Worm (Caenorhabditis elegans) whole organism, L2 larva: ENCODE measurements around the gene fbxa-6.
A peak's percentile ranks its signal among the peaks of the same experiment; 100 is the strongest.

Experiments
- C34F6.9 ChIP-seq: fragments of 150-350 bp; optimal IDR thresholded peaks from 2 replicates; lab custom pipeline; 2014; ENCODE audit warnings: missing biosample characterization, missing genetic modification characterization
- F13H6.1 ChIP-seq: sonication (generic microtip); optimal IDR thresholded peaks from 2 replicates; lab custom pipeline; 2016; ENCODE audit warnings: missing genetic modification characterization, missing compliant biosample characterization
- R02D3.7 ChIP-seq: fragments of 150-350 bp; optimal IDR thresholded peaks from 2 replicates; lab custom pipeline; 2014; ENCODE audit warnings: missing biosample characterization, missing genetic modification characterization
- Y55F3AM.14 ChIP-seq: fragments of 200-800 bp; sonication (Bioruptor generic); optimal IDR thresholded peaks from 2 replicates; lab custom pipeline; 2018; ENCODE audit warnings: mild to moderate bottlenecking, missing genetic modification characterization, missing compliant biosample characterization
- ZK546.5 ChIP-seq: sonication (generic microtip); optimal IDR thresholded peaks from 2 replicates; lab custom pipeline; 2017; ENCODE audit warnings: missing biosample characterization, missing genetic modification characterization
- alr-1 ChIP-seq: fragments of 150-350 bp; optimal IDR thresholded peaks from 2 replicates; lab custom pipeline; 2014; ENCODE audit warnings: missing biosample characterization, missing genetic modification characterization
- aly-2 ChIP-seq: fragments of 150-350 bp; optimal IDR thresholded peaks from 2 replicates; lab custom pipeline; 2014; ENCODE audit warnings: missing biosample characterization, missing genetic modification characterization
- ama-1 ChIP-seq: fragments of 150-350 bp; optimal IDR thresholded peaks from 2 replicates; lab custom pipeline; 2018; ENCODE audit warnings: inconsistent platforms
- blmp-1 ChIP-seq: sonication (generic microtip); optimal IDR thresholded peaks from 2 replicates; lab custom pipeline; 2017; ENCODE audit warnings: missing genetic modification characterization, mild to moderate bottlenecking, missing compliant biosample characterization, antibody characterized with exemption, moderate library complexity; ENCODE audit not compliant: insufficient read depth
- ceh-16 ChIP-seq: fragments of 150-350 bp; optimal IDR thresholded peaks from 2 replicates; lab custom pipeline; 2014; ENCODE audit warnings: missing biosample characterization, missing genetic modification characterization
- ceh-82 ChIP-seq: fragments of 150-350 bp; optimal IDR thresholded peaks from 2 replicates; lab custom pipeline; 2014; ENCODE audit warnings: missing biosample characterization, missing genetic modification characterization
- crh-2 ChIP-seq: sonication (generic microtip); optimal IDR thresholded peaks from 2 replicates; lab custom pipeline; 2017; ENCODE audit warnings: missing biosample characterization, missing genetic modification characterization
- dmd-4 ChIP-seq: sonication (generic microtip); optimal IDR thresholded peaks from 2 replicates; lab custom pipeline; 2017; ENCODE audit warnings: missing biosample characterization, missing genetic modification characterization
- egl-27 ChIP-seq: sonication (generic microtip); optimal IDR thresholded peaks from 3 replicates; lab custom pipeline; 2017; ENCODE audit warnings: missing biosample characterization, missing genetic modification reagents, missing genetic modification characterization
- elt-1 ChIP-seq: fragments of 150-350 bp; optimal IDR thresholded peaks from 2 replicates; lab custom pipeline; 2014; ENCODE audit warnings: missing biosample characterization, missing genetic modification characterization
- elt-3 ChIP-seq: sonication (generic microtip); optimal IDR thresholded peaks from 2 replicates; lab custom pipeline; 2017; ENCODE audit warnings: missing biosample characterization, missing genetic modification characterization
- fos-1 ChIP-seq: fragments of 150-350 bp; optimal IDR thresholded peaks from 2 replicates; lab custom pipeline; 2014; ENCODE audit warnings: missing biosample characterization, missing genetic modification characterization
- gmeb-1 ChIP-seq: fragments of 150-350 bp; optimal IDR thresholded peaks from 2 replicates; lab custom pipeline; 2014; ENCODE audit warnings: missing biosample characterization, missing genetic modification characterization
- lin-11 ChIP-seq: fragments of 150-350 bp; sonication (generic microtip); optimal IDR thresholded peaks from 2 replicates; lab custom pipeline; 2014; ENCODE audit warnings: missing biosample characterization, missing genetic modification characterization, inconsistent platforms, mixed read lengths
- lin-13 ChIP-seq: fragments of 150-350 bp; optimal IDR thresholded peaks from 2 replicates; lab custom pipeline; 2014; ENCODE audit warnings: missing biosample characterization, missing genetic modification reagents, missing genetic modification characterization
- lin-39 ChIP-seq: fragments of 150-350 bp; optimal IDR thresholded peaks from 2 replicates; lab custom pipeline; 2014; ENCODE audit warnings: missing biosample characterization, missing genetic modification reagents, missing genetic modification characterization
- lsy-2 ChIP-seq, 2 experiments: fragments of 150-350 bp in 1 of 2; sonication (generic microtip) in 1 of 2; optimal IDR thresholded peaks; 2 replicates each; lab custom pipeline; 2014 to 2017; ENCODE audit warnings: missing biosample characterization in 2 of 2, missing genetic modification characterization in 2 of 2
- mab-5 ChIP-seq: fragments of 150-350 bp; optimal IDR thresholded peaks from 2 replicates; lab custom pipeline; 2014; ENCODE audit warnings: missing biosample characterization, missing genetic modification characterization
- mbf-1 ChIP-seq: sonication (generic microtip); optimal IDR thresholded peaks from 2 replicates; lab custom pipeline; 2017; ENCODE audit warnings: missing biosample characterization, missing genetic modification characterization
- mdl-1 ChIP-seq, 2 experiments: fragments of 150-350 bp in 1 of 2; sonication (generic microtip) in 1 of 2; optimal IDR thresholded peaks; 2 replicates each; lab custom pipeline; 2017; ENCODE audit warnings: missing biosample characterization in 2 of 2, missing genetic modification characterization in 2 of 2
- nhr-10 ChIP-seq: sonication (generic microtip); optimal IDR thresholded peaks from 2 replicates; lab custom pipeline; 2017; ENCODE audit warnings: missing biosample characterization, missing genetic modification characterization
- nhr-11 ChIP-seq: fragments of 150-350 bp; optimal IDR thresholded peaks from 2 replicates; lab custom pipeline; 2014; ENCODE audit warnings: missing biosample characterization, missing genetic modification characterization
- nhr-12 ChIP-seq: fragments of 150-350 bp; optimal IDR thresholded peaks from 2 replicates; lab custom pipeline; 2014; ENCODE audit warnings: missing biosample characterization, missing genetic modification characterization
- nhr-129 ChIP-seq: fragments of 150-350 bp; optimal IDR thresholded peaks from 2 replicates; lab custom pipeline; 2014; ENCODE audit warnings: missing biosample characterization, missing genetic modification characterization
- nhr-21 ChIP-seq: fragments of 150-350 bp; optimal IDR thresholded peaks from 2 replicates; lab custom pipeline; 2014; ENCODE audit warnings: missing biosample characterization, missing genetic modification characterization
- nhr-23 ChIP-seq: fragments of 150-350 bp; optimal IDR thresholded peaks from 2 replicates; lab custom pipeline; 2014; ENCODE audit warnings: missing biosample characterization, missing genetic modification reagents, missing genetic modification characterization
- nhr-237 ChIP-seq: fragments of 150-350 bp; optimal IDR thresholded peaks from 2 replicates; lab custom pipeline; 2014; ENCODE audit warnings: missing biosample characterization, missing genetic modification characterization
- nhr-25 ChIP-seq: fragments of 150-350 bp; sonication (generic microtip); optimal IDR thresholded peaks from 3 replicates; lab custom pipeline; 2014; ENCODE audit warnings: missing biosample characterization, missing genetic modification characterization
- nhr-6 ChIP-seq: fragments of 150-350 bp; optimal IDR thresholded peaks from 2 replicates; lab custom pipeline; 2014; ENCODE audit warnings: missing biosample characterization, missing genetic modification characterization
- nhr-77 ChIP-seq: fragments of 150-350 bp; optimal IDR thresholded peaks from 2 replicates; lab custom pipeline; 2014; ENCODE audit warnings: missing biosample characterization, missing genetic modification characterization
- peb-1 ChIP-seq: fragments of 150-350 bp; optimal IDR thresholded peaks from 2 replicates; lab custom pipeline; 2014; ENCODE audit warnings: missing biosample characterization, missing genetic modification characterization
- sem-4 ChIP-seq: fragments of 150-350 bp; optimal IDR thresholded peaks from 2 replicates; lab custom pipeline; 2014; ENCODE audit warnings: missing biosample characterization, missing genetic modification reagents, missing genetic modification characterization
- skn-1 ChIP-seq: sonication (generic microtip); optimal IDR thresholded peaks from 2 replicates; lab custom pipeline; 2017; ENCODE audit warnings: missing biosample characterization, missing genetic modification characterization
- sma-3 ChIP-seq: sonication (generic microtip); optimal IDR thresholded peaks from 2 replicates; lab custom pipeline; 2016; ENCODE audit warnings: missing genetic modification reagents, missing genetic modification characterization, missing compliant biosample characterization
- sma-9 ChIP-seq, 2 experiments: fragments of 150-350 bp in 1 of 2; sonication (generic microtip) in 1 of 2; optimal IDR thresholded peaks; 2 replicates each; lab custom pipeline; 2014 to 2016; ENCODE audit warnings: missing genetic modification characterization in 2 of 2, mild to moderate bottlenecking in 1 of 2, missing biosample characterization in 1 of 2, missing compliant biosample characterization in 1 of 2, missing genetic modification reagents in 1 of 2, moderate library complexity in 1 of 2
- snpc-4 ChIP-seq: fragments of 150-350 bp; optimal IDR thresholded peaks from 2 replicates; lab custom pipeline; 2014; ENCODE audit warnings: missing biosample characterization, missing genetic modification characterization
- unc-39 ChIP-seq: fragments of 150-350 bp; optimal IDR thresholded peaks from 2 replicates; lab custom pipeline; 2014; ENCODE audit warnings: missing biosample characterization, missing genetic modification characterization
- unc-55 ChIP-seq: fragments of 150-350 bp; sonication (generic microtip); optimal IDR thresholded peaks from 3 replicates; lab custom pipeline; 2014; ENCODE audit warnings: missing biosample characterization, missing genetic modification reagents, missing genetic modification characterization
- unc-62 ChIP-seq: fragments of 150-350 bp; optimal IDR thresholded peaks from 2 replicates; lab custom pipeline; 2014; ENCODE audit warnings: missing biosample characterization, missing genetic modification reagents, missing genetic modification characterization
- zag-1 ChIP-seq: fragments of 150-350 bp; optimal IDR thresholded peaks from 2 replicates; lab custom pipeline; 2014; ENCODE audit warnings: missing biosample characterization, missing genetic modification characterization
- ztf-1 ChIP-seq: fragments of 200-800 bp; sonication (Bioruptor generic); conservative IDR thresholded peaks from 2 replicates; pipeline ENCODE4 v1.3.6; 2022; ENCODE audit warnings: missing genetic modification characterization, missing compliant biosample characterization
- ztf-11 ChIP-seq: sonication (generic microtip); optimal IDR thresholded peaks from 2 replicates; lab custom pipeline; 2017; ENCODE audit warnings: missing biosample characterization, missing genetic modification characterization
- ztf-4 ChIP-seq: fragments of 150-350 bp; optimal IDR thresholded peaks from 2 replicates; lab custom pipeline; 2014; ENCODE audit warnings: missing biosample characterization, missing genetic modification characterization

fbxa-6 gene

DNA sequence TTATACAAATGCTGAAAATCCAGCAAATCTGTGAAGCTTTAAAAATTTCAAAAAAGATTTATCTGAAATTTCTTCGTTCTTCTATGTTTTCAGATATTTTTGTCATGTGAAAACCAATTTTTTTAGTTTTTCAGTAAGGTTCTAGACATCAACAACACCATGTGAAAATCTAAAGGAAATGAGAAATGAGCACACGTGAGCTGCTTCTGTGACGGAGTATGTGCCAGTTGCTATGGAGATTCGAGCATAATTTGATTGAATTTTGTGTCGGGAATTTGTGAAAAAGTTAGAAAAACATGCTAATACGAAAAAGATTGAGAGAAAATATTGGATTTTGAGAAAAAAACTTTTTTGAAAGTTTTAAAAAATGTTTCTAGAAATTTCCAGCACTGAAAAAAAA lies 28.7 kb upstream of the fbxa-6 start:
- TF ChIP-seq C34F6.9 (peak; percentile 8), alr-1 (tag; lab: Kevin White, UChicago) (no peak), lsy-2 (tag; optimal IDR thresholded peaks at IDR 0.05; lab: Kevin White, UChicago) (no peak), F13H6.1 (no peak), blmp-1 (no peak)

DNA sequence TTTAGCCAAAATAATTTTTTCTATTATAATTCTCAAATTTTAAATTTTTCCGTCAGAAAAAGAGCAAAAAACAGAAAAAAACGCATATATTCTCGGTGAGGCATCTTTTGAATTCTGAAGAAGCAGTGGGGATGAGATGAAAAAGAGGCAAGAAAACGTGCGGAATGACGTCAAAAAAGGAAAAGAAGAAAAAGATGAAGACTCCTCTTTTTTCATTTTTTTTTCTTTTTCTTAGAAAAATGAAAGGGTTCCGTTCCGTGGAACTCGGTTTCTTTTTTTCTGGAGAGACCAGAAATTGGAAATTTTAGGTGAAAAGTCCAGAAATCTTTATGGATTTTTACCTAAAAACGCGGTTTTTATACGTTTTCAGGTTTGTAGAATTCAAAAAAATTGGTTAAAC lies 27.5 kb upstream of the fbxa-6 start:
- TF ChIP-seq skn-1 (tag; lab: Kevin White, UChicago) = no peak
- TF ChIP-seq elt-1 (tag; lab: Kevin White, UChicago) = no peak
- TF ChIP-seq F13H6.1 = no peak
- no peak for TF ChIP-seq nhr-21
- TF ChIP-seq aly-2 = no peak
- peak; percentile 43 for TF ChIP-seq sma-9 (GFP tag; optimal IDR thresholded peaks at IDR 0.05; lab: Kevin White, UChicago)
- TF ChIP-seq sma-9 (tag; optimal IDR thresholded peaks at IDR 0.05; lab: Kevin White, UChicago) = no peak
- TF ChIP-seq lin-13 (GFP tag; lab: Kevin White, UChicago) = no peak
- peak; percentile 53 for TF ChIP-seq crh-2 (tag; lab: Kevin White, UChicago)
- no peak for TF ChIP-seq dmd-4 (tag; lab: Kevin White, UChicago)
- no peak for TF ChIP-seq lin-11 (tag; lab: Kevin White, UChicago)
- TF ChIP-seq snpc-4 = no peak
- no peak for TF ChIP-seq gmeb-1 (tag; lab: Kevin White, UChicago)
- no peak for TF ChIP-seq peb-1 (tag; lab: Kevin White, UChicago)
- no peak for TF ChIP-seq fos-1 (tag; lab: Kevin White, UChicago)
- no peak for TF ChIP-seq ZK546.5
- TF ChIP-seq unc-55 (GFP tag; lab: Kevin White, UChicago) = peak; percentile 60
- TF ChIP-seq elt-3 = no peak
- no peak for TF ChIP-seq nhr-11 (tag; lab: Kevin White, UChicago)
- peak; percentile 48 for TF ChIP-seq C34F6.9
- TF ChIP-seq mbf-1 = no peak
- TF ChIP-seq sma-3 = no peak
- TF ChIP-seq ztf-11 (tag; lab: Kevin White, UChicago) = no peak
- TF ChIP-seq ztf-1 (GFP tag; lab: Robert Waterston, UW) = no peak
- TF ChIP-seq nhr-77 (tag; lab: Kevin White, UChicago) = no peak
- peak; percentile 10 for TF ChIP-seq sem-4 (tag; lab: Kevin White, UChicago)
- no peak for TF ChIP-seq egl-27 (tag; lab: Kevin White, UChicago)
- no peak for TF ChIP-seq unc-39 (tag; lab: Kevin White, UChicago)
- TF ChIP-seq blmp-1 = no peak
- TF ChIP-seq unc-62 (GFP tag; lab: Kevin White, UChicago) = no peak
- TF ChIP-seq nhr-25 (tag; lab: Kevin White, UChicago) = no peak
- TF ChIP-seq mab-5 (tag; lab: Kevin White, UChicago) = no peak
- no peak for TF ChIP-seq ztf-4 (tag; lab: Kevin White, UChicago)
- no peak for TF ChIP-seq nhr-10
- TF ChIP-seq alr-1 (tag; lab: Kevin White, UChicago) = no peak
- TF ChIP-seq Y55F3AM.14 (GFP tag; lab: Kevin White, UChicago) = peak; percentile 30
- peak in 1 of 2 experiments; percentile 60 for TF ChIP-seq mdl-1 (tag; optimal IDR thresholded peaks at IDR 0.05; lab: Kevin White, UChicago)
- no peak for TF ChIP-seq nhr-129 (tag; lab: Kevin White, UChicago)
- no peak for TF ChIP-seq ama-1 (lab: Kevin White, UChicago)
- TF ChIP-seq lin-39 (tag; lab: Kevin White, UChicago) = no peak
- TF ChIP-seq ceh-82 (tag; lab: Kevin White, UChicago) = no peak
- TF ChIP-seq zag-1 (tag; lab: Kevin White, UChicago) = peak; percentile 27
- TF ChIP-seq nhr-237 (tag; lab: Kevin White, UChicago) = no peak
- TF ChIP-seq ceh-16 (tag; lab: Kevin White, UChicago) = no peak
- TF ChIP-seq R02D3.7 (tag; lab: Kevin White, UChicago) = no peak
- TF ChIP-seq nhr-23 = no peak
- TF ChIP-seq nhr-6 (tag; lab: Kevin White, UChicago) = peak; percentile 1
- no peak for TF ChIP-seq nhr-12 (tag; lab: Kevin White, UChicago)
- peak in 1 of 2 experiments; percentile 65 for TF ChIP-seq lsy-2 (tag; optimal IDR thresholded peaks at IDR 0.05; lab: Kevin White, UChicago)
- TF ChIP-seq, all 48 proteins: peak for 10
